Worm (Caenorhabditis elegans) whole organism, midembryonic: ENCODE results near the gene ddx-19.

Source experiments
- cog-1 ChIP-seq: sonication (generic microtip); optimal IDR thresholded peaks from 2 replicates; lab custom pipeline; 2016; ENCODE audit warnings: missing genetic modification characterization, missing compliant biosample characterization
- flt-1 ChIP-seq: fragments of 200-800 bp; sonication (Bioruptor generic); IDR thresholded peaks from 2 replicates; pipeline ENCODE4 v1.3.6; 2022; ENCODE audit warnings: missing genetic modification characterization, missing compliant biosample characterization
- klf-2 ChIP-seq: fragments of 200-800 bp; sonication (Bioruptor generic); conservative IDR thresholded peaks from 2 replicates; pipeline ENCODE4 v1.3.6; 2022; ENCODE audit warnings: missing genetic modification reagents, missing genetic modification characterization, missing compliant biosample characterization
- med-1 ChIP-seq: sonication (generic microtip); optimal IDR thresholded peaks from 2 replicates; lab custom pipeline; 2017; ENCODE audit warnings: missing genetic modification characterization, mild to moderate bottlenecking, missing compliant biosample characterization, antibody characterized with exemption, missing genetic modification reagents; ENCODE audit not compliant: insufficient read depth
- ref-1 ChIP-seq: fragments of 200-800 bp; sonication (Bioruptor generic); conservative IDR thresholded peaks from 2 replicates; pipeline ENCODE4 v1.3.6; 2022; ENCODE audit warnings: missing genetic modification reagents, missing genetic modification characterization, missing compliant biosample characterization
- tab-1 ChIP-seq: fragments of 200-800 bp; sonication (Bioruptor generic); IDR thresholded peaks from 2 replicates; pipeline ENCODE4 v1.3.6; 2022; ENCODE audit warnings: missing genetic modification characterization, missing compliant biosample characterization
- ztf-23 ChIP-seq: fragments of 200-800 bp; sonication (Bioruptor generic); IDR thresholded peaks from 2 replicates; pipeline ENCODE4 v1.3.6; 2022; ENCODE audit warnings: missing genetic modification reagents, missing genetic modification characterization, missing compliant biosample characterization
- ztf-29 ChIP-seq: fragments of 200-800 bp; sonication (Bioruptor generic); IDR thresholded peaks from 2 replicates; pipeline ENCODE4 v1.3.6; 2022; ENCODE audit warnings: missing genetic modification reagents, missing genetic modification characterization, missing compliant biosample characterization

DNA sequence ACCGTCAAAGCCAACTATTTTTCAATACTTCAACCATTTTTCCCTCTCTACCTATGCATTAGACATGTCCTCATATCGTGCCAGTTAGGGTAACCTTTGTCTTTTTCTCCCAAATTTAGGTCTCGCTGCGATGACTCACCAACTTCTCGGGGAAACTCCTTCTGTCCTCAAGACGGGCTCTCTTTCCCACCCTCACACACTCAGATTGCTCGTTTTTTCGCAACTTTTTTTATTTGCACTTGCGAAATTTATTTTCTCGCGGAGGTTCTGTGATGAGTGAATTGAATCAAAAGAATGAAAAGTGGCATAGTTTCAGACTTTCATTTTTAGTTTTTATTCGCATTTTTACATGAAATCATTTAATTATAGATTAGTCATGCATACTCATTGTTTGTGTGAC lies 35.6 kb downstream of the ddx-19 start:
- TF ChIP-seq cog-1 (tag; lab: Kevin White, UChicago): no peak
- no peak for TF ChIP-seq ztf-29 (GFP tag; lab: Robert Waterston, UW)
- no peak for TF ChIP-seq med-1 (GFP tag; lab: Kevin White, UChicago)
- no peak for TF ChIP-seq ztf-23 (GFP tag; lab: Robert Waterston, UW)
- TF ChIP-seq flt-1 (GFP tag; lab: Robert Waterston, UW): no peak
- no peak for TF ChIP-seq klf-2 (GFP tag; lab: Robert Waterston, UW)
- no peak for TF ChIP-seq ref-1 (GFP tag; lab: Robert Waterston, UW)
- TF ChIP-seq tab-1 (GFP tag; lab: Robert Waterston, UW): no peak
